Fruit fly (Drosophila melanogaster) whole organism, embryonic: Measurements from ENCODE around the gene CG13613.

Experiments
- CG3065 ChIP-seq: fragments of 200-800 bp; sonication (Bioruptor generic); optimal IDR thresholded peaks from 2 replicates; lab custom pipeline; 2016; ENCODE audit warnings: missing biosample characterization, missing genetic modification characterization
- HHEX ChIP-seq: fragments of 200-800 bp; sonication (Bioruptor generic); optimal IDR thresholded peaks from 3 replicates; lab custom pipeline; 2017; ENCODE audit warnings: missing biosample characterization, mild to moderate bottlenecking, missing genetic modification characterization, missing genetic modification reagents
- ap ChIP-seq: fragments of 200-800 bp; sonication (Bioruptor generic); IDR thresholded peaks from 2 replicates; pipeline ENCODE4 v1.3.6; 2022; ENCODE audit warnings: missing biosample characterization, missing genetic modification characterization

DNA sequence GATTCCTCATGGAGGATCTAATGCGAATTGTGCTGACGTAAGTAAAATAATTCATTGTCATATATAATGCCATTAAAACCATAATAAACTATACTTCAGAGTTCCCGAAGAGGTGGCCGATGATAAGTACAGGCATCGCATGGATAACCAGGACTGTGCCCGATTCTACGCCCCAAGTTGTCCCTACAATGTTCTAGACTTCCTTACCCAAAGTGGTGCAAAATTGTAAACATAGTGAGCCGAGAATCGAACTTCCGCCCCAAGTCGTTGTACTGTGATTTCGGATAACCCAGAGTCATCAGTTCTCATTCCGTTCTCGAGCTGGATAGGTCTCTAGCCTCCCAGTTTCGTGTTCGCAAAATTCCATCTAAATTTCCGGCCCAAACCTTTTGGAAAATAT is 2.5 kb upstream of the CG13613 start, which contains the start of gene CG33340:
- TF ChIP-seq CG3065 (no peak), HHEX (GFP tag; lab: Kevin White, UChicago) (no peak), ap (GFP tag; lab: Robert Waterston, UW) (no peak)
